Worm (Caenorhabditis elegans) whole organism, L1 larva: ENCODE data around the gene ZC477.4.

Source experiments
- C34B4.2 ChIP-seq: sonication (generic microtip); optimal IDR thresholded peaks from 2 replicates; lab custom pipeline; 2017; ENCODE audit warnings: mild to moderate bottlenecking, missing genetic modification characterization, missing compliant biosample characterization
- F16B12.6 ChIP-seq: fragments of 150-350 bp; optimal IDR thresholded peaks from 2 replicates; lab custom pipeline; 2014; ENCODE audit warnings: missing biosample characterization, missing genetic modification characterization
- aly-2 ChIP-seq: fragments of 150-350 bp; optimal IDR thresholded peaks from 2 replicates; lab custom pipeline; 2014; ENCODE audit warnings: missing biosample characterization, missing genetic modification characterization
- ama-1 ChIP-seq: fragments of 150-350 bp; optimal IDR thresholded peaks from 2 replicates; lab custom pipeline; 2014
- ceh-63 ChIP-seq: fragments of 200-800 bp; sonication (Bioruptor generic); optimal IDR thresholded peaks from 2 replicates; lab custom pipeline; 2018; ENCODE audit warnings: mild to moderate bottlenecking, missing genetic modification characterization, missing compliant biosample characterization
- ceh-82 ChIP-seq, 3 experiments: fragments of 150-350 bp in 1 of 3; sonication (generic microtip) in 2 of 3; optimal IDR thresholded peaks; 2 replicates each; lab custom pipeline; 2014 to 2017; ENCODE audit warnings: missing biosample characterization in 3 of 3, missing genetic modification characterization in 3 of 3
- ceh-88 ChIP-seq: fragments of 200-800 bp; sonication (Bioruptor generic); IDR thresholded peaks from 2 replicates; pipeline ENCODE4 v1.3.6; 2022; ENCODE audit warnings: missing genetic modification characterization, missing compliant biosample characterization
- ceh-90 ChIP-seq: sonication (generic microtip); optimal IDR thresholded peaks from 2 replicates; lab custom pipeline; 2016; ENCODE audit warnings: missing genetic modification characterization, missing compliant biosample characterization
- dsc-1 ChIP-seq: sonication (generic microtip); optimal IDR thresholded peaks from 2 replicates; lab custom pipeline; 2016; ENCODE audit warnings: mild to moderate bottlenecking, missing genetic modification characterization, missing compliant biosample characterization
- efl-3 ChIP-seq: fragments of 200-800 bp; sonication (Bioruptor generic); optimal IDR thresholded peaks from 2 replicates; lab custom pipeline; 2018; ENCODE audit warnings: mild to moderate bottlenecking, missing genetic modification characterization, missing compliant biosample characterization
- egl-27 ChIP-seq, 2 experiments: fragments of 150-350 bp in 1 of 2; sonication (generic microtip); optimal IDR thresholded peaks; 3 replicates each; lab custom pipeline; 2017 to 2018; ENCODE audit warnings: missing biosample characterization in 2 of 2, missing genetic modification characterization in 2 of 2, missing genetic modification reagents in 2 of 2
- elt-2 ChIP-seq: sonication (generic microtip); optimal IDR thresholded peaks from 2 replicates; lab custom pipeline; 2016; ENCODE audit warnings: missing genetic modification characterization, mild to moderate bottlenecking, inconsistent platforms, missing compliant biosample characterization, missing genetic modification reagents
- elt-3 ChIP-seq, 6 experiments: fragments of 150-350 bp in 1 of 6; sonication (generic microtip); optimal IDR thresholded peaks; 2 replicates each; lab custom pipeline; 2017 to 2018; ENCODE audit warnings: missing biosample characterization in 6 of 6, missing genetic modification characterization in 6 of 6, inconsistent platforms in 1 of 6
- ets-5 ChIP-seq: fragments of 200-800 bp; sonication (Bioruptor generic); IDR thresholded peaks from 2 replicates; pipeline ENCODE4 v1.3.6; 2022; ENCODE audit warnings: missing genetic modification characterization, missing compliant biosample characterization
- fkh-10 ChIP-seq: sonication (generic microtip); optimal IDR thresholded peaks from 2 replicates; lab custom pipeline; 2017; ENCODE audit warnings: missing biosample characterization, missing genetic modification reagents, missing genetic modification characterization
- fkh-4 ChIP-seq: sonication (generic microtip); optimal IDR thresholded peaks from 2 replicates; lab custom pipeline; 2016; ENCODE audit warnings: missing compliant biosample characterization, missing genetic modification characterization, borderline replicate concordance
- fos-1 ChIP-seq: fragments of 150-350 bp; optimal IDR thresholded peaks from 2 replicates; lab custom pipeline; 2014; ENCODE audit warnings: missing biosample characterization, missing genetic modification characterization
- grh-1 ChIP-seq: fragments of 200-800 bp; sonication (Bioruptor generic); IDR thresholded peaks from 2 replicates; pipeline ENCODE4 v1.3.6; 2022; ENCODE audit warnings: missing genetic modification reagents, missing genetic modification characterization, missing compliant biosample characterization
- hlh-4 ChIP-seq: sonication (generic microtip); optimal IDR thresholded peaks from 2 replicates; lab custom pipeline; 2016; ENCODE audit warnings: mild to moderate bottlenecking, missing genetic modification characterization, missing compliant biosample characterization
- hpl-2 ChIP-seq: fragments of 150-350 bp; optimal IDR thresholded peaks from 2 replicates; lab custom pipeline; 2014; ENCODE audit warnings: missing biosample characterization, missing genetic modification reagents, missing genetic modification characterization
- irx-1 ChIP-seq: sonication (generic microtip); optimal IDR thresholded peaks from 2 replicates; lab custom pipeline; 2016; ENCODE audit warnings: missing genetic modification characterization, missing compliant biosample characterization
- isw-1 ChIP-seq: fragments of 200-800 bp; sonication (Bioruptor generic); IDR thresholded peaks from 2 replicates; pipeline ENCODE4 v1.3.6; 2022; ENCODE audit warnings: missing genetic modification characterization, missing compliant biosample characterization
- jun-1 ChIP-seq: fragments of 150-350 bp; optimal IDR thresholded peaks from 2 replicates; lab custom pipeline; 2014; ENCODE audit warnings: missing biosample characterization, missing genetic modification reagents, missing genetic modification characterization
- lin-13 ChIP-seq: fragments of 150-350 bp; optimal IDR thresholded peaks from 2 replicates; lab custom pipeline; 2014; ENCODE audit warnings: missing biosample characterization, missing genetic modification reagents, missing genetic modification characterization
- lin-15B ChIP-seq: fragments of 150-350 bp; sonication (generic microtip); optimal IDR thresholded peaks from 3 replicates; lab custom pipeline; 2014; ENCODE audit warnings: missing biosample characterization, missing genetic modification characterization
- lin-39 ChIP-seq: fragments of 150-350 bp; optimal IDR thresholded peaks from 2 replicates; lab custom pipeline; 2014; ENCODE audit warnings: missing biosample characterization, missing genetic modification reagents, missing genetic modification characterization
- lir-3 ChIP-seq: sonication (generic microtip); optimal IDR thresholded peaks from 2 replicates; lab custom pipeline; 2016; ENCODE audit warnings: mild to moderate bottlenecking, missing genetic modification characterization, moderate library complexity, missing compliant biosample characterization; ENCODE audit not compliant: poor library complexity
- mdl-1 ChIP-seq, 2 experiments: fragments of 150-350 bp; optimal IDR thresholded peaks; 2 replicates each; lab custom pipeline; 2014 to 2017; ENCODE audit warnings: missing biosample characterization in 2 of 2, missing genetic modification characterization in 2 of 2, inconsistent platforms in 1 of 2
- mep-1 ChIP-seq: fragments of 150-350 bp; optimal IDR thresholded peaks from 2 replicates; lab custom pipeline; 2014; ENCODE audit warnings: missing biosample characterization, missing genetic modification characterization
- nhr-11 ChIP-seq: fragments of 150-350 bp; optimal IDR thresholded peaks from 2 replicates; lab custom pipeline; 2014; ENCODE audit warnings: missing biosample characterization, missing genetic modification characterization
- nhr-12 ChIP-seq: sonication (generic microtip); optimal IDR thresholded peaks from 2 replicates; lab custom pipeline; 2017; ENCODE audit warnings: missing biosample characterization, missing genetic modification characterization
- nhr-19 ChIP-seq: fragments of 200-800 bp; sonication (Bioruptor generic); conservative IDR thresholded peaks from 2 replicates; pipeline ENCODE4 v1.3.6; 2022; ENCODE audit warnings: missing genetic modification characterization, missing compliant biosample characterization
- nhr-28 ChIP-seq: fragments of 150-350 bp; optimal IDR thresholded peaks from 2 replicates; lab custom pipeline; 2014; ENCODE audit warnings: missing biosample characterization, missing genetic modification characterization
- nhr-47 ChIP-seq: sonication (generic microtip); optimal IDR thresholded peaks from 2 replicates; lab custom pipeline; 2016; ENCODE audit warnings: mild to moderate bottlenecking, missing genetic modification characterization, moderate library complexity, missing compliant biosample characterization
- nhr-76 ChIP-seq: sonication (generic microtip); optimal IDR thresholded peaks from 2 replicates; lab custom pipeline; 2017; ENCODE audit warnings: missing biosample characterization, missing genetic modification characterization
- nhr-85 ChIP-seq: sonication (generic microtip); peaks from one replicate; lab custom pipeline; 2016; ENCODE audit warnings: missing genetic modification characterization, inconsistent platforms, missing compliant biosample characterization
- pax-3 ChIP-seq: fragments of 200-800 bp; sonication (Bioruptor generic); optimal IDR thresholded peaks from 2 replicates; lab custom pipeline; 2018; ENCODE audit warnings: mild to moderate bottlenecking, missing genetic modification characterization, moderate library complexity, missing compliant biosample characterization
- rnt-1 ChIP-seq: sonication (generic microtip); optimal IDR thresholded peaks from 2 replicates; lab custom pipeline; 2016; ENCODE audit warnings: mild to moderate bottlenecking, missing genetic modification characterization, moderate library complexity, missing compliant biosample characterization
- snpc-4 ChIP-seq: fragments of 150-350 bp; optimal IDR thresholded peaks from 2 replicates; lab custom pipeline; 2014; ENCODE audit warnings: missing biosample characterization, missing genetic modification characterization
- snu-23 ChIP-seq: sonication (generic microtip); optimal IDR thresholded peaks from 2 replicates; lab custom pipeline; 2016; ENCODE audit warnings: missing genetic modification characterization, missing compliant biosample characterization
- sox-4 ChIP-seq: sonication (generic microtip); optimal IDR thresholded peaks from 2 replicates; lab custom pipeline; 2016; ENCODE audit warnings: missing genetic modification characterization, missing compliant biosample characterization
- sptf-1 ChIP-seq: fragments of 150-350 bp; optimal IDR thresholded peaks from 2 replicates; lab custom pipeline; 2014; ENCODE audit warnings: missing biosample characterization, missing genetic modification characterization
- sup-37 ChIP-seq: fragments of 200-800 bp; sonication (Bioruptor generic); optimal IDR thresholded peaks from 2 replicates; lab custom pipeline; 2018; ENCODE audit warnings: mild to moderate bottlenecking, missing genetic modification characterization, missing compliant biosample characterization
- swsn-7 ChIP-seq: sonication (generic microtip); optimal IDR thresholded peaks from 2 replicates; lab custom pipeline; 2016; ENCODE audit warnings: missing genetic modification characterization, missing compliant biosample characterization
- unc-130 ChIP-seq: fragments of 150-350 bp; optimal IDR thresholded peaks from 2 replicates; lab custom pipeline; 2017; ENCODE audit warnings: missing biosample characterization, missing genetic modification characterization, inconsistent platforms
- unc-30 ChIP-seq: sonication (generic microtip); optimal IDR thresholded peaks from 2 replicates; lab custom pipeline; 2017; ENCODE audit warnings: missing biosample characterization, missing genetic modification characterization
- unc-62 ChIP-seq: fragments of 150-350 bp; optimal IDR thresholded peaks from 2 replicates; lab custom pipeline; 2014; ENCODE audit warnings: missing biosample characterization, missing genetic modification reagents, missing genetic modification characterization
- unc-86 ChIP-seq: sonication (generic microtip); optimal IDR thresholded peaks from 2 replicates; lab custom pipeline; 2016; ENCODE audit warnings: missing genetic modification characterization, missing compliant biosample characterization
- unc-98 ChIP-seq: fragments of 200-800 bp; sonication (Bioruptor generic); IDR thresholded peaks from 2 replicates; pipeline ENCODE4 v1.3.6; 2022; ENCODE audit warnings: missing genetic modification characterization, missing compliant biosample characterization
- zag-1 ChIP-seq: fragments of 150-350 bp; optimal IDR thresholded peaks from 2 replicates; lab custom pipeline; 2014; ENCODE audit warnings: missing biosample characterization, missing genetic modification characterization
- ztf-11 ChIP-seq, 2 experiments: sonication (generic microtip); optimal IDR thresholded peaks; 2 replicates each; lab custom pipeline; 2016 to 2017; ENCODE audit warnings: missing genetic modification characterization in 2 of 2, missing biosample characterization in 1 of 2, missing compliant biosample characterization in 1 of 2
- ztf-4 ChIP-seq: fragments of 150-350 bp; optimal IDR thresholded peaks from 2 replicates; lab custom pipeline; 2014; ENCODE audit warnings: missing biosample characterization, missing genetic modification characterization

Gene ZC477.4

ce11 chrIV:7051515-7051914, 47.1 kb downstream of the ZC477.4 start:
- TF ChIP-seq irx-1 (tag; lab: Kevin White, UChicago) (no peak), grh-1 (0 out of 2 replicates have a peak, but pooled peaks have one; percentile 4), nhr-85 (tag; lab: Kevin White, UChicago) (peak; percentile 4)
- TF ChIP-seq, all 84 proteins: peak for 2

ce11 chrIV:7049672-7050206, 48.8 kb downstream of the ZC477.4 start, which contains the start of gene nhr-105:
nhr-105 (plus strand) TSS chrIV:7050156.
- TF ChIP-seq snu-23 (GFP tag; lab: Kevin White, UChicago) (peak; percentile 79), unc-86 (no peak), nhr-47 (tag; lab: Kevin White, UChicago) (peak; percentile 73), ceh-90 (tag; lab: Kevin White, UChicago) (no peak), efl-3 (no peak), dsc-1 (tag; lab: Kevin White, UChicago) (peak; percentile 82), ama-1 (lab: Kevin White, UChicago) (no peak), unc-30 (no peak), mdl-1 (tag; optimal IDR thresholded peaks at IDR 0.05; lab: Kevin White, UChicago) (peak in 1 of 2 experiments; percentile 6), hlh-4 (tag; lab: Kevin White, UChicago) (no peak), aly-2 (tag; lab: Kevin White, UChicago) (no peak), hpl-2 (GFP tag; lab: Kevin White, UChicago) (peak; percentile 22), ceh-88 (no peak), lir-3 (peak; percentile 34), nhr-76 (tag; lab: Kevin White, UChicago) (no peak), nhr-12 (tag; lab: Kevin White, UChicago) (no peak), F16B12.6 (tag; lab: Kevin White, UChicago) (no peak), unc-62 (no peak), nhr-28 (tag; lab: Kevin White, UChicago) (no peak), egl-27 (tag; optimal IDR thresholded peaks at IDR 0.05; lab: Kevin White, UChicago) (no peak), unc-130 (no peak), isw-1 (GFP tag; lab: Robert Waterston, UW) (no peak), lin-13 (GFP tag; lab: Kevin White, UChicago) (peak; percentile 39), ztf-11 (tag; optimal IDR thresholded peaks at IDR 0.05; lab: Kevin White, UChicago) (no peak), snpc-4 (no peak), elt-2 (tag; lab: Kevin White, UChicago) (peak; percentile 70), fkh-10 (no peak), lin-15B (no peak), nhr-19 (GFP tag; lab: Robert Waterston, UW) (peak; percentile 86), zag-1 (tag; lab: Kevin White, UChicago) (no peak), ceh-82 (tag; optimal IDR thresholded peaks at IDR 0.05; lab: Kevin White, UChicago) (peak in 1 of 3 experiments; percentile 11), mep-1 (peak; percentile 44), pax-3 (tag; lab: Kevin White, UChicago) (peak; percentile 74), ets-5 (GFP tag; lab: Robert Waterston, UW) (no peak), elt-3 (tag; optimal IDR thresholded peaks at IDR 0.05; lab: Kevin White, UChicago) (peak in 4 of 6 experiments; percentile 23 to 71 (median 65)), nhr-11 (tag; lab: Kevin White, UChicago) (no peak), irx-1 (tag; lab: Kevin White, UChicago) (no peak), fos-1 (tag; lab: Kevin White, UChicago) (peak; percentile 82), ceh-63 (GFP tag; lab: Kevin White, UChicago) (no peak), ztf-4 (tag; lab: Kevin White, UChicago) (peak; percentile 45), fkh-4 (tag; lab: Kevin White, UChicago) (no peak), sptf-1 (tag; lab: Kevin White, UChicago) (no peak), sup-37 (GFP tag; lab: Kevin White, UChicago) (peak; percentile 36), unc-98 (GFP tag; lab: Robert Waterston, UW) (no peak), rnt-1 (no peak), jun-1 (peak; percentile 28), sox-4 (no peak), C34B4.2 (tag; lab: Kevin White, UChicago) (no peak), swsn-7 (tag; lab: Kevin White, UChicago) (peak; percentile 42), lin-39 (tag; lab: Kevin White, UChicago) (no peak)
